Worm (Caenorhabditis elegans): ENCODE data around the gene col-164.

col-164 gene

DNA sequence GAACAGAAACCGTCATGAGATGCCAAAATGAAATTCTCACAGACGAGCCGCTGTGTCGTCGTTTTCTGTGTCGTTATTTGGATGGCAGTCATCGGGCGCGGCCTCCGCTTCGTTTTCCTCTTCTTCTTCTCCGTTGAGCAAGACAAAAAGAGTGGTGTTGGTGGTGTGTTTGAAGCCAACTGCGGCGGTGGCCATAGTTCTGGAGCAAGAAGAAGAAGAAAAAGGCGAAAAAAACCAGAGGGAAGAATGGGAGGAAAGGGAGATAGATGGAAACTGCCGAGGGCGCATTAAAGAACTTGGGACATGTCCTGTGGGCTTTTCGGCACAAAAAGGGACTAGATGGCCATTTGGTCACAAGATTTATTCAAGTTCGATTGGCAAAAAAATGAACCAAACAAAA is 38.4 kb downstream of the col-164 start, which contains the start of gene F53B1.9:
Gene F53B1.9, minus strand, starts transcription at position 195 of the 400 bp plus-strand sequence.
- TF ChIP-seq madf-6 (GFP tag; IDR thresholded peaks at IDR 0.05) (no peak), B0336.3 (GFP tag; IDR thresholded peaks at IDR 0.05) (no peak), mcd-1 (GFP tag; IDR thresholded peaks at IDR 0.05) (no peak), ceh-27 (GFP tag; optimal IDR thresholded peaks at IDR 0.05) (no peak), nhr-179 (tag; optimal IDR thresholded peaks at IDR 0.05) (no peak), aptf-2 (GFP tag; conservative IDR thresholded peaks at IDR 0.05) (no peak), ztf-22 (GFP tag; optimal IDR thresholded peaks at IDR 0.05) (no peak), ztf-6 (GFP tag; IDR thresholded peaks at IDR 0.05) (no peak), ceh-58 (GFP tag; IDR thresholded peaks at IDR 0.05) (no peak), T26A5.8 (tag; optimal IDR thresholded peaks at IDR 0.05) (no peak), egl-44 (GFP tag; IDR thresholded peaks at IDR 0.05) (no peak), lsl-1 (GFP tag; optimal IDR thresholded peaks at IDR 0.05) (no peak), repo-1 (tag; optimal IDR thresholded peaks at IDR 0.05) (no peak), ztf-26 (tag; optimal IDR thresholded peaks at IDR 0.05) (no peak), lin-35 (GFP tag; optimal IDR thresholded peaks at IDR 0.05) (no peak), madf-10 (tag; optimal IDR thresholded peaks at IDR 0.05) (no peak), attf-5 (GFP tag; optimal IDR thresholded peaks at IDR 0.05) (no peak), C17E4.6 (GFP tag; IDR thresholded peaks at IDR 0.05) (no peak), hmg-1.2 (GFP tag; IDR thresholded peaks at IDR 0.05) (no peak)

DNA sequence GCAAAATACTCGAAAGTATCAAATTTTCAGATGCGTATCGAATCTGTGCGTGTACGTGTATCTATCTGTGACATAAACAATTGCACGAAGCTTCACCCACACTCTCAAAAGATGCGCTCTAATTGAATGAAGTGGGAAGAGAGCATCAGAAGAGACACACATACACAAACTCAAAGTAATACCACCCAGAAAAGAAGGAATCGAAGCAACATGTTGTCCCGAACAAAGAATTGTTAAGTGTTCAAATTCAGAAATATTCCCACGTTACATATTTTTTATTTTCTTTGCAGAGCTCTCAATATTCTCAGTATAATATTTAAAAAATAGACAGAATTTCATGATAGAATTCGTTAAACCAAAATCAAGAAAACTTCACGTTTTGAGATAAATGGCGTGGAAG is 43.7 kb downstream of the col-164 start:
- TF ChIP-seq ceh-79 (tag; optimal IDR thresholded peaks at IDR 0.05) (no peak), attf-3 (GFP tag; conservative IDR thresholded peaks at IDR 0.05) (no peak), lsl-1 (GFP tag; optimal IDR thresholded peaks at IDR 0.05) (no peak)

DNA sequence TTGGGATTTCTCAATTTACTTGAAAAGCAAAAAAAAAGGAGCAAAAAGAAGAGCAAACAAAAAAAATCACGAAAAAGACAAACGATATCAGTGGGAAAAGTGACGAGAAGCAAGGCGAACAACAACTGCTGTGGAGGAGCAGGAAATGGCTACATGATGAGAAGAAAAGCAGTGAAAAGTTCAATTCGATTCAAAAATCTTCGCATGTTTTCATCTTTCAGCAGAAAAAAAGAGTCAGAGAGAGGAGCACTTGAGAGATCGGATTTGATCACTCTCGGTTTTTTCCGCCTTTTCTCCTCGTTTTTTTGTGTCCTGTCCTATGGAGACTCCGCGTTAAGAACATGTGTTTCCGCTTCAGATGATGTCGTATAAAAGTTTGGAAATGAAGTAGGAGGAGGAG is 45.7 kb downstream of the col-164 start:
- TF ChIP-seq F22D6.2 (tag; optimal IDR thresholded peaks at IDR 0.05): no peak
- TF ChIP-seq athp-1 (tag; optimal IDR thresholded peaks at IDR 0.05): no peak
- TF ChIP-seq ceh-27 (GFP tag; optimal IDR thresholded peaks at IDR 0.05): no peak
- no peak for TF ChIP-seq repo-1 (tag; optimal IDR thresholded peaks at IDR 0.05)
- no peak for TF ChIP-seq fkh-3 (tag; optimal IDR thresholded peaks at IDR 0.05)
- TF ChIP-seq lsy-27 (tag; optimal IDR thresholded peaks at IDR 0.05; ENCODE audit: borderline replicate concordance, insufficient read depth): no peak
- TF ChIP-seq madf-6 (GFP tag; IDR thresholded peaks at IDR 0.05): no peak
- no peak for TF ChIP-seq let-607 (tag; optimal IDR thresholded peaks at IDR 0.05)
- no peak for TF ChIP-seq C06A6.2 (GFP tag; conservative IDR thresholded peaks at IDR 0.05)
- TF ChIP-seq nhr-179 (tag; optimal IDR thresholded peaks at IDR 0.05): no peak
- no peak for TF ChIP-seq ztf-26 (tag; optimal IDR thresholded peaks at IDR 0.05)
- no peak for TF ChIP-seq rcor-1 (GFP tag; IDR thresholded peaks at IDR 0.05)
- TF ChIP-seq egl-18 (GFP tag; IDR thresholded peaks at IDR 0.05): no peak
- TF ChIP-seq Y67H2A.10 (GFP tag; conservative IDR thresholded peaks at IDR 0.05): no peak
- TF ChIP-seq B0019.2 (GFP tag; conservative IDR thresholded peaks at IDR 0.05): no peak
- no peak for TF ChIP-seq lsl-1 (GFP tag; optimal IDR thresholded peaks at IDR 0.05)
- no peak for TF ChIP-seq nhr-90 (tag; optimal IDR thresholded peaks at IDR 0.05)
- TF ChIP-seq ekl-4 (GFP tag; IDR thresholded peaks at IDR 0.05): no peak
- no peak for TF ChIP-seq him-1 (tag; optimal IDR thresholded peaks at IDR 0.05)
- TF ChIP-seq mes-4 (tag; optimal IDR thresholded peaks at IDR 0.05): no peak

DNA sequence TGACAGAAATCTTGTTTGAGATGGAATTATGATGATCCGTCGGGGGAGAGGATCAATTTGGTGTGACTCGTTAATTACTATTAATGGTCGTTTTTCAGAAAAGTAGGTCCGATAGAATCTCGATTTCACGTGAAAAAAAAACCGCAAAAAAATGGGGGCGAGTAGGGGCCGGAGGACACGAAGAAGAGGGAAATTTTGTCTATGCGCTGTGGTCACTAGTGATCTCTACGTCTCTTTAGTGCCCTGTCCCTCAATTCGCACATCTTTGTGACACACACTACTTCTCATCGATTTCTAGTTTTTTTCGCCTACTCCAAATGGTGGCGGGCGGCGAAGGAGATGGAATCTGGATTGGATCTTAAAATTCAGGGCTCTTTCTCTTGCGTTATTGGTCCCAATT is 47.3 kb downstream of the col-164 start:
- TF ChIP-seq mcd-1 (GFP tag; IDR thresholded peaks at IDR 0.05) (no peak), egl-18 (GFP tag; IDR thresholded peaks at IDR 0.05) (0 out of 2 replicates have a peak, but pooled peaks have one; percentile 19)

Measured in whole organism, young adult.